Fruit fly (Drosophila melanogaster) whole organism: ENCODE data around the gene CG13625.

Experiments used
- CG8478 ChIP-seq: fragments of >200 bp; optimal IDR thresholded peaks from 2 replicates; lab custom pipeline; 2018; ENCODE audit warnings: inconsistent platforms
- psq ChIP-seq: fragments of >200 bp; optimal IDR thresholded peaks from 2 replicates; lab custom pipeline; 2017

- TF ChIP-seq CG8478 (lab: Kevin White, UChicago), result no peak
- no peak for TF ChIP-seq psq (lab: Kevin White, UChicago)
Measured at dm6 chr3R:24549834-24550233, 35.1 kb downstream of the CG13625 start.
